Worm (Caenorhabditis elegans): ENCODE data around the gene talp-3.

DNA sequence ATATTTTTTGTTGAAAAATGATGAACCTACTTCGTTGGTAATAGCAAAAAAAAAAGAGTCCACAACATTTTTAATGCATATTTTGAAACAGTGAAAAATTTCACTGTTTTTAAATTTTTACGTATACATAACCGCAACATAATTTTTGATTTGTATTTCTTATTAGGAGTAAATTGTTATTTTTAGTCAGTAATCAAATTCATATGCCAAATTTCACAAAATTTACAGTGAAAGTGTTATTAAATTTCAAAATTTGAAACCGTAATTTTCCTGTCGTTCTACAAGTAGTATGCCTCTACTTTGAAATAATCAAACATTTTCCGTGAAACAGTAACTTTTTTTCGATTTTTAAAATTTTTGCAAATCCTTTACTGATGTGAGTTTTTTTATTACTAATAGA, 35.2 kb downstream of the talp-3 start:
- TF ChIP-seq scrt-1 (GFP tag; IDR thresholded peaks at IDR 0.05) (no peak), pes-1 (GFP tag; IDR thresholded peaks at IDR 0.05) (no peak), sea-1 (GFP tag; conservative IDR thresholded peaks at IDR 0.05) (no peak), ama-1 (optimal IDR thresholded peaks at IDR 0.05) (no peak), tbx-11 (GFP tag; IDR thresholded peaks at IDR 0.05) (no peak), B0310.2 (tag; optimal IDR thresholded peaks at IDR 0.05) (no peak)

All from whole organism, early embryonic.